Worm (Caenorhabditis elegans) whole organism, late embryonic: ENCODE data around the gene Y57G11C.38.

Experiments used
- gmeb-2 ChIP-seq: sonication (generic microtip); optimal IDR thresholded peaks from 2 replicates; lab custom pipeline; 2016; ENCODE audit warnings: missing genetic modification characterization, inconsistent platforms, missing compliant biosample characterization
- hlh-30 ChIP-seq: sonication (generic microtip); optimal IDR thresholded peaks from 2 replicates; lab custom pipeline; 2017; ENCODE audit warnings: antibody characterized with exemption, missing genetic modification characterization, missing compliant biosample characterization; ENCODE audit not compliant: insufficient read depth
- pax-1 ChIP-seq: fragments of 150-350 bp; optimal IDR thresholded peaks from 2 replicates; lab custom pipeline; 2014; ENCODE audit warnings: missing biosample characterization, missing genetic modification characterization
- zip-5 ChIP-seq: sonication (generic microtip); optimal IDR thresholded peaks from 2 replicates; lab custom pipeline; 2016; ENCODE audit warnings: missing genetic modification characterization, missing compliant biosample characterization
- ztf-16 ChIP-seq: sonication (generic microtip); optimal IDR thresholded peaks from 2 replicates; lab custom pipeline; 2017; ENCODE audit warnings: missing genetic modification characterization, missing compliant biosample characterization

DNA sequence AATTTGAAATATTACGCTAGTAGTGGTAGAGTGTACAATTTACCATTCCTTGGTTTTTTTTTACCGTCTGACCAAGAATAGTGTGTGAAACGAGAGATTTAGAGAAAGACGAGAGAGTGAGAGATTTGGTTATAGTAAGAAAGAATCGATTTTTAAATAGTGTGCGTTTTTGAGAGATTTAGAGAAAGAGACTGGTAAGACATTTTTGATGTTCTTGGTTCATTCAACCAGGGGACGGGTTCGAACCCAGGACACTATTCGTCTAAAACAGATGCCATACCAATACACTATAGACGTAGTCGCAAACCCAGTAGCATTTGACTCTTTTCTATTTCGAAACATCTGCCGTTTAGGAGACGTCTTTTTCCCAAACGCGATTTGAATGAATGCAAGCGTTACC lies 24.2 kb upstream of the Y57G11C.38 start:
- TF ChIP-seq hlh-30 (tag; lab: Kevin White, UChicago) (peak; percentile 14), gmeb-2 (tag; lab: Kevin White, UChicago) (peak; percentile 79), zip-5 (tag; lab: Kevin White, UChicago) (peak; percentile 40), pax-1 (tag; lab: Kevin White, UChicago) (no peak), ztf-16 (tag; lab: Kevin White, UChicago) (peak; percentile 66)
